Worm (Caenorhabditis elegans) whole organism, L2 larva: ENCODE results near the gene B0024.15.

Source experiments
- C34F6.9 ChIP-seq: fragments of 150-350 bp; optimal IDR thresholded peaks from 2 replicates; lab custom pipeline; 2014; ENCODE audit warnings: missing biosample characterization, missing genetic modification characterization
- R02D3.7 ChIP-seq: fragments of 150-350 bp; optimal IDR thresholded peaks from 2 replicates; lab custom pipeline; 2014; ENCODE audit warnings: missing biosample characterization, missing genetic modification characterization
- Y55F3AM.14 ChIP-seq: fragments of 200-800 bp; sonication (Bioruptor generic); optimal IDR thresholded peaks from 2 replicates; lab custom pipeline; 2018; ENCODE audit warnings: mild to moderate bottlenecking, missing genetic modification characterization, missing compliant biosample characterization
- alr-1 ChIP-seq: fragments of 150-350 bp; optimal IDR thresholded peaks from 2 replicates; lab custom pipeline; 2014; ENCODE audit warnings: missing biosample characterization, missing genetic modification characterization
- aly-2 ChIP-seq: fragments of 150-350 bp; optimal IDR thresholded peaks from 2 replicates; lab custom pipeline; 2014; ENCODE audit warnings: missing biosample characterization, missing genetic modification characterization
- blmp-1 ChIP-seq: sonication (generic microtip); optimal IDR thresholded peaks from 2 replicates; lab custom pipeline; 2017; ENCODE audit warnings: missing genetic modification characterization, mild to moderate bottlenecking, missing compliant biosample characterization, antibody characterized with exemption, moderate library complexity; ENCODE audit not compliant: insufficient read depth
- ceh-16 ChIP-seq: fragments of 150-350 bp; optimal IDR thresholded peaks from 2 replicates; lab custom pipeline; 2014; ENCODE audit warnings: missing biosample characterization, missing genetic modification characterization
- ceh-82 ChIP-seq: fragments of 150-350 bp; optimal IDR thresholded peaks from 2 replicates; lab custom pipeline; 2014; ENCODE audit warnings: missing biosample characterization, missing genetic modification characterization
- crh-2 ChIP-seq: sonication (generic microtip); optimal IDR thresholded peaks from 2 replicates; lab custom pipeline; 2017; ENCODE audit warnings: missing biosample characterization, missing genetic modification characterization
- dmd-4 ChIP-seq: sonication (generic microtip); optimal IDR thresholded peaks from 2 replicates; lab custom pipeline; 2017; ENCODE audit warnings: missing biosample characterization, missing genetic modification characterization
- egl-27 ChIP-seq: sonication (generic microtip); optimal IDR thresholded peaks from 3 replicates; lab custom pipeline; 2017; ENCODE audit warnings: missing biosample characterization, missing genetic modification reagents, missing genetic modification characterization
- elt-1 ChIP-seq: fragments of 150-350 bp; optimal IDR thresholded peaks from 2 replicates; lab custom pipeline; 2014; ENCODE audit warnings: missing biosample characterization, missing genetic modification characterization
- fos-1 ChIP-seq: fragments of 150-350 bp; optimal IDR thresholded peaks from 2 replicates; lab custom pipeline; 2014; ENCODE audit warnings: missing biosample characterization, missing genetic modification characterization
- gmeb-1 ChIP-seq: fragments of 150-350 bp; optimal IDR thresholded peaks from 2 replicates; lab custom pipeline; 2014; ENCODE audit warnings: missing biosample characterization, missing genetic modification characterization
- lin-11 ChIP-seq: fragments of 150-350 bp; sonication (generic microtip); optimal IDR thresholded peaks from 2 replicates; lab custom pipeline; 2014; ENCODE audit warnings: missing biosample characterization, missing genetic modification characterization, inconsistent platforms, mixed read lengths
- lin-13 ChIP-seq: fragments of 150-350 bp; optimal IDR thresholded peaks from 2 replicates; lab custom pipeline; 2014; ENCODE audit warnings: missing biosample characterization, missing genetic modification reagents, missing genetic modification characterization
- lin-39 ChIP-seq: fragments of 150-350 bp; optimal IDR thresholded peaks from 2 replicates; lab custom pipeline; 2014; ENCODE audit warnings: missing biosample characterization, missing genetic modification reagents, missing genetic modification characterization
- lsy-2 ChIP-seq, 2 experiments: fragments of 150-350 bp in 1 of 2; sonication (generic microtip) in 1 of 2; optimal IDR thresholded peaks; 2 replicates each; lab custom pipeline; 2014 to 2017; ENCODE audit warnings: missing biosample characterization in 2 of 2, missing genetic modification characterization in 2 of 2
- mab-5 ChIP-seq: fragments of 150-350 bp; optimal IDR thresholded peaks from 2 replicates; lab custom pipeline; 2014; ENCODE audit warnings: missing biosample characterization, missing genetic modification characterization
- mbf-1 ChIP-seq: sonication (generic microtip); optimal IDR thresholded peaks from 2 replicates; lab custom pipeline; 2017; ENCODE audit warnings: missing biosample characterization, missing genetic modification characterization
- mdl-1 ChIP-seq, 2 experiments: fragments of 150-350 bp in 1 of 2; sonication (generic microtip) in 1 of 2; optimal IDR thresholded peaks; 2 replicates each; lab custom pipeline; 2017; ENCODE audit warnings: missing biosample characterization in 2 of 2, missing genetic modification characterization in 2 of 2
- nhr-11 ChIP-seq: fragments of 150-350 bp; optimal IDR thresholded peaks from 2 replicates; lab custom pipeline; 2014; ENCODE audit warnings: missing biosample characterization, missing genetic modification characterization
- nhr-12 ChIP-seq: fragments of 150-350 bp; optimal IDR thresholded peaks from 2 replicates; lab custom pipeline; 2014; ENCODE audit warnings: missing biosample characterization, missing genetic modification characterization
- nhr-129 ChIP-seq: fragments of 150-350 bp; optimal IDR thresholded peaks from 2 replicates; lab custom pipeline; 2014; ENCODE audit warnings: missing biosample characterization, missing genetic modification characterization
- nhr-21 ChIP-seq: fragments of 150-350 bp; optimal IDR thresholded peaks from 2 replicates; lab custom pipeline; 2014; ENCODE audit warnings: missing biosample characterization, missing genetic modification characterization
- nhr-23 ChIP-seq: fragments of 150-350 bp; optimal IDR thresholded peaks from 2 replicates; lab custom pipeline; 2014; ENCODE audit warnings: missing biosample characterization, missing genetic modification reagents, missing genetic modification characterization
- nhr-237 ChIP-seq: fragments of 150-350 bp; optimal IDR thresholded peaks from 2 replicates; lab custom pipeline; 2014; ENCODE audit warnings: missing biosample characterization, missing genetic modification characterization
- nhr-25 ChIP-seq: fragments of 150-350 bp; sonication (generic microtip); optimal IDR thresholded peaks from 3 replicates; lab custom pipeline; 2014; ENCODE audit warnings: missing biosample characterization, missing genetic modification characterization
- nhr-6 ChIP-seq: fragments of 150-350 bp; optimal IDR thresholded peaks from 2 replicates; lab custom pipeline; 2014; ENCODE audit warnings: missing biosample characterization, missing genetic modification characterization
- peb-1 ChIP-seq: fragments of 150-350 bp; optimal IDR thresholded peaks from 2 replicates; lab custom pipeline; 2014; ENCODE audit warnings: missing biosample characterization, missing genetic modification characterization
- skn-1 ChIP-seq: sonication (generic microtip); optimal IDR thresholded peaks from 2 replicates; lab custom pipeline; 2017; ENCODE audit warnings: missing biosample characterization, missing genetic modification characterization
- sma-3 ChIP-seq: sonication (generic microtip); optimal IDR thresholded peaks from 2 replicates; lab custom pipeline; 2016; ENCODE audit warnings: missing genetic modification reagents, missing genetic modification characterization, missing compliant biosample characterization
- sma-9 ChIP-seq, 2 experiments: fragments of 150-350 bp in 1 of 2; sonication (generic microtip) in 1 of 2; optimal IDR thresholded peaks; 2 replicates each; lab custom pipeline; 2014 to 2016; ENCODE audit warnings: missing genetic modification characterization in 2 of 2, mild to moderate bottlenecking in 1 of 2, missing biosample characterization in 1 of 2, missing compliant biosample characterization in 1 of 2, missing genetic modification reagents in 1 of 2, moderate library complexity in 1 of 2
- snpc-4 ChIP-seq: fragments of 150-350 bp; optimal IDR thresholded peaks from 2 replicates; lab custom pipeline; 2014; ENCODE audit warnings: missing biosample characterization, missing genetic modification characterization
- unc-39 ChIP-seq: fragments of 150-350 bp; optimal IDR thresholded peaks from 2 replicates; lab custom pipeline; 2014; ENCODE audit warnings: missing biosample characterization, missing genetic modification characterization
- unc-55 ChIP-seq: fragments of 150-350 bp; sonication (generic microtip); optimal IDR thresholded peaks from 3 replicates; lab custom pipeline; 2014; ENCODE audit warnings: missing biosample characterization, missing genetic modification reagents, missing genetic modification characterization
- ztf-1 ChIP-seq: fragments of 200-800 bp; sonication (Bioruptor generic); conservative IDR thresholded peaks from 2 replicates; pipeline ENCODE4 v1.3.6; 2022; ENCODE audit warnings: missing genetic modification characterization, missing compliant biosample characterization
- ztf-11 ChIP-seq: sonication (generic microtip); optimal IDR thresholded peaks from 2 replicates; lab custom pipeline; 2017; ENCODE audit warnings: missing biosample characterization, missing genetic modification characterization
- ztf-4 ChIP-seq: fragments of 150-350 bp; optimal IDR thresholded peaks from 2 replicates; lab custom pipeline; 2014; ENCODE audit warnings: missing biosample characterization, missing genetic modification characterization

Gene B0024.15

ce11 chrV:10245615-10246014, 44.2 kb upstream of the B0024.15 start:
- TF ChIP-seq mab-5 (no peak), dmd-4 (tag; lab: Kevin White, UChicago) (no peak), gmeb-1 (tag; lab: Kevin White, UChicago) (no peak), sma-9 (GFP tag; optimal IDR thresholded peaks at IDR 0.05; lab: Kevin White, UChicago) (no peak), sma-9 (tag; optimal IDR thresholded peaks at IDR 0.05; lab: Kevin White, UChicago) (no peak), ceh-82 (tag; lab: Kevin White, UChicago) (no peak), ztf-4 (no peak), mbf-1 (tag; lab: Kevin White, UChicago) (no peak), Y55F3AM.14 (no peak), elt-1 (tag; lab: Kevin White, UChicago) (no peak), lin-13 (GFP tag; lab: Kevin White, UChicago) (no peak), blmp-1 (tag; lab: Kevin White, UChicago) (no peak), nhr-237 (no peak), snpc-4 (tag; lab: Kevin White, UChicago) (no peak)

DNA sequence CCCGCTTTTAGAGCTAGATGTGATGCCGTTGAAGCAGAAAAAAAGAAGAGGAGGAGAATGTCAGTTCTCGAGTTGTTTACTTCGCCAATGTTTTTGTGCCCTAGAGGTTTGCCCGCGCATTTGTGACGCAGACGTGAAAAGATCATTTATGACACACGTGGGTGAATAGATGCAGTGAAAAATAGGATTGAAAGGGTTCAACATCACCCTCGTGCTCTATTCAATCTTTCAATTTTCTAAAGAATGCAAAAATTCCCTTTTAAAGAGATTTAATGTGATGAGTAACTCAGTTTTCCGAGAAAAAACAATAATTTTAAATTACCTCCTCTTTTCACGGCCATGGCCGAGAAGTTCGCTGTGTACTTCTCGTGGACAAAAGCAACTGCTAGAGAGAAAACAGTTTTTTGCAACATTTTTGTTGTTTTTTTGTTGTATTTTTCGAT, 43.4 kb upstream of the B0024.15 start:
- TF ChIP-seq nhr-237 (no peak), ztf-11 (tag; lab: Kevin White, UChicago) (no peak), sma-9 (GFP tag; optimal IDR thresholded peaks at IDR 0.05; lab: Kevin White, UChicago) (peak; percentile 67), sma-9 (tag; optimal IDR thresholded peaks at IDR 0.05; lab: Kevin White, UChicago) (no peak), elt-1 (tag; lab: Kevin White, UChicago) (no peak), alr-1 (no peak), lin-39 (tag; lab: Kevin White, UChicago) (no peak), crh-2 (peak; percentile 68), lin-11 (tag; lab: Kevin White, UChicago) (peak; percentile 19), ztf-1 (GFP tag; lab: Robert Waterston, UW) (no peak), fos-1 (tag; lab: Kevin White, UChicago) (peak; percentile 6), nhr-12 (tag; lab: Kevin White, UChicago) (no peak), aly-2 (tag; lab: Kevin White, UChicago) (no peak), lsy-2 (tag; optimal IDR thresholded peaks at IDR 0.05; lab: Kevin White, UChicago) (peak; percentile 11 to 73), blmp-1 (tag; lab: Kevin White, UChicago) (no peak), nhr-11 (tag; lab: Kevin White, UChicago) (no peak), ceh-16 (tag; lab: Kevin White, UChicago) (no peak), unc-55 (GFP tag; lab: Kevin White, UChicago) (no peak), egl-27 (tag; lab: Kevin White, UChicago) (no peak), nhr-129 (tag; lab: Kevin White, UChicago) (peak; percentile 88), lin-13 (GFP tag; lab: Kevin White, UChicago) (peak; percentile 27), skn-1 (no peak), R02D3.7 (tag; lab: Kevin White, UChicago) (no peak), unc-39 (no peak), nhr-23 (tag; lab: Kevin White, UChicago) (no peak), nhr-6 (tag; lab: Kevin White, UChicago) (peak; percentile 47), peb-1 (no peak), nhr-25 (tag; lab: Kevin White, UChicago) (no peak), ztf-4 (peak; percentile 29), mdl-1 (tag; optimal IDR thresholded peaks at IDR 0.05; lab: Kevin White, UChicago) (peak; percentile 72 to 94), nhr-21 (tag; lab: Kevin White, UChicago) (peak; percentile 46), Y55F3AM.14 (no peak), C34F6.9 (tag; lab: Kevin White, UChicago) (peak; percentile 79), snpc-4 (tag; lab: Kevin White, UChicago) (no peak)

DNA sequence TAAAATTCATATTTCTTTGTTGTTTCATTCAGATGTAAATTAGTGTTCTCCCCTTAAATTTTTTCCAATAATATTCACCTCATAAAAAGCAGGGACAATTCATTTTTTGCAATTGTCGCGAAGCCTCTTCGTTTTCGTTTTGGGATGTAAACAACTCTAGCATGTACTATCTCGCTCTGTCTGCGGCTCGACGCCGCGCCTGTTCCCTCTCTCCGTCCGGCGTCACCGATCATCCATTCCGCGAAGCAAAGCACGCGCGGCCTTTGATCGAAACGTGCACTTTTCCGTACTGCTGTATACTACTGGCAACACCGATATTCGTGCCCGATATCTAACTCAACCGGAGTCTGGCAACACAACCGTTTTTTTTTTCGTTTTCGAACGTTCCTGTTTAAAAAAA, 42.9 kb upstream of the B0024.15 start:
- TF ChIP-seq mdl-1 (tag; optimal IDR thresholded peaks at IDR 0.05; lab: Kevin White, UChicago) (peak in 1 of 2 experiments; percentile 15), sma-3 (GFP tag; lab: Kevin White, UChicago) (no peak), sma-9 (GFP tag; optimal IDR thresholded peaks at IDR 0.05; lab: Kevin White, UChicago) (peak; percentile 0), sma-9 (tag; optimal IDR thresholded peaks at IDR 0.05; lab: Kevin White, UChicago) (no peak)
